Worm (Caenorhabditis elegans): ENCODE measurements around the gene str-140.

The str-140 gene

ce11 chrV:8044957-8045356 lies 22.7 kb downstream of the str-140 start:
- TF ChIP-seq elt-1 (tag; optimal IDR thresholded peaks at IDR 0.05) (peak; percentile 35), nhr-25 (tag; optimal IDR thresholded peaks at IDR 0.05) (peak; percentile 66), nhr-11 (tag; optimal IDR thresholded peaks at IDR 0.05) (no peak), nhr-23 (tag; optimal IDR thresholded peaks at IDR 0.05) (peak; percentile 45)

- TF ChIP-seq nhr-23 (tag; optimal IDR thresholded peaks at IDR 0.05) = peak; percentile 48
- TF ChIP-seq fkh-10 (GFP tag; optimal IDR thresholded peaks at IDR 0.05) = no peak
- TF ChIP-seq lin-15B (tag; optimal IDR thresholded peaks at IDR 0.05) = no peak
- peak; percentile 64 for TF ChIP-seq nhr-25 (tag; optimal IDR thresholded peaks at IDR 0.05)
- TF ChIP-seq nhr-12 (tag; optimal IDR thresholded peaks at IDR 0.05) = no peak
Observed at ce11 chrV:8043664-8044063, 24.0 kb downstream of the str-140 start.

- TF ChIP-seq nhr-23 (tag; optimal IDR thresholded peaks at IDR 0.05) = no peak
- TF ChIP-seq nhr-237 (tag; optimal IDR thresholded peaks at IDR 0.05) = no peak
- no peak for TF ChIP-seq egl-27 (tag; optimal IDR thresholded peaks at IDR 0.05)
- no peak for TF ChIP-seq nhr-12 (tag; optimal IDR thresholded peaks at IDR 0.05)
- TF ChIP-seq nhr-28 (tag; optimal IDR thresholded peaks at IDR 0.05) = no peak
- TF ChIP-seq jun-1 (tag; optimal IDR thresholded peaks at IDR 0.05) = no peak
- no peak for TF ChIP-seq elt-2 (tag; optimal IDR thresholded peaks at IDR 0.05)
- no peak for TF ChIP-seq ceh-82 (tag; optimal IDR thresholded peaks at IDR 0.05)
- TF ChIP-seq nhr-11 (tag; optimal IDR thresholded peaks at IDR 0.05) = no peak
- TF ChIP-seq zag-1 (tag; optimal IDR thresholded peaks at IDR 0.05) = no peak
- no peak for TF ChIP-seq R02D3.7 (tag; optimal IDR thresholded peaks at IDR 0.05)
- TF ChIP-seq fos-1 (tag; optimal IDR thresholded peaks at IDR 0.05) = no peak
- TF ChIP-seq ceh-28 (tag; optimal IDR thresholded peaks at IDR 0.05) = no peak
- TF ChIP-seq fkh-2 (tag; optimal IDR thresholded peaks at IDR 0.05) = no peak
- no peak for TF ChIP-seq snpc-4 (tag; optimal IDR thresholded peaks at IDR 0.05)
- TF ChIP-seq pha-4 (tag; optimal IDR thresholded peaks at IDR 0.05) = no peak
- TF ChIP-seq tbx-2 (tag; optimal IDR thresholded peaks at IDR 0.05) = no peak
- no peak for TF ChIP-seq ZK546.5 (tag; optimal IDR thresholded peaks at IDR 0.05)
- no peak for TF ChIP-seq lsy-12 (tag; optimal IDR thresholded peaks at IDR 0.05)
Observed at ce11 chrV:8041336-8041868, 26.3 kb downstream of the str-140 start.

- TF ChIP-seq elt-3 (tag; optimal IDR thresholded peaks at IDR 0.05) = peak in 1 of 3 experiments; percentile 13
- TF ChIP-seq ama-1 (optimal IDR thresholded peaks at IDR 0.05) = peak; percentile 84
- TF ChIP-seq lsy-12 (tag; optimal IDR thresholded peaks at IDR 0.05) = peak; percentile 25
- TF ChIP-seq jun-1 (tag; optimal IDR thresholded peaks at IDR 0.05) = no peak
- peak; percentile 94 for TF ChIP-seq nhr-43 (tag; optimal IDR thresholded peaks at IDR 0.05; ENCODE audit: poor library complexity, severe bottlenecking)
- TF ChIP-seq nhr-237 (tag; optimal IDR thresholded peaks at IDR 0.05) = no peak
- TF ChIP-seq nhr-23 (tag; optimal IDR thresholded peaks at IDR 0.05) = peak; percentile 95
- TF ChIP-seq tbx-2 (tag; optimal IDR thresholded peaks at IDR 0.05) = peak; percentile 4
- peak; percentile 64 for TF ChIP-seq nhr-25 (tag; optimal IDR thresholded peaks at IDR 0.05)
- peak; percentile 63 for TF ChIP-seq fos-1 (tag; optimal IDR thresholded peaks at IDR 0.05)
- TF ChIP-seq unc-39 (tag; optimal IDR thresholded peaks at IDR 0.05) = no peak
Observed at ce11 chrV:8040247-8041084, 27.2 kb downstream of the str-140 start.

ce11 chrV:8039606-8040005 lies 28.1 kb downstream of the str-140 start:
- TF ChIP-seq ama-1 (optimal IDR thresholded peaks at IDR 0.05) (peak; percentile 86), nhr-25 (tag; optimal IDR thresholded peaks at IDR 0.05) (peak; percentile 40), fkh-10 (GFP tag; optimal IDR thresholded peaks at IDR 0.05) (no peak)

ce11 chrV:8039085-8039525 lies 28.6 kb downstream of the str-140 start:
- TF ChIP-seq unc-62 (GFP tag; optimal IDR thresholded peaks at IDR 0.05) (no peak), elt-2 (tag; optimal IDR thresholded peaks at IDR 0.05) (no peak), nhr-25 (tag; optimal IDR thresholded peaks at IDR 0.05) (no peak), nhr-28 (tag; optimal IDR thresholded peaks at IDR 0.05) (peak; percentile 24), hmg-11 (tag; optimal IDR thresholded peaks at IDR 0.05) (no peak), fos-1 (tag; optimal IDR thresholded peaks at IDR 0.05) (peak; percentile 72), aly-2 (tag; optimal IDR thresholded peaks at IDR 0.05) (no peak), nhr-43 (tag; optimal IDR thresholded peaks at IDR 0.05; ENCODE audit: poor library complexity, severe bottlenecking) (peak; percentile 85), lin-39 (tag; optimal IDR thresholded peaks at IDR 0.05) (no peak), ztf-4 (tag; optimal IDR thresholded peaks at IDR 0.05) (no peak), fkh-2 (tag; optimal IDR thresholded peaks at IDR 0.05) (no peak), ama-1 (optimal IDR thresholded peaks at IDR 0.05) (no peak), ceh-9 (tag; optimal IDR thresholded peaks at IDR 0.05) (no peak), ztf-11 (tag; optimal IDR thresholded peaks at IDR 0.05) (no peak), egl-5 (tag; optimal IDR thresholded peaks at IDR 0.05) (no peak), elt-1 (tag; optimal IDR thresholded peaks at IDR 0.05) (no peak), egl-27 (tag; optimal IDR thresholded peaks at IDR 0.05) (no peak), mdl-1 (tag; optimal IDR thresholded peaks at IDR 0.05) (no peak), lsy-12 (tag; optimal IDR thresholded peaks at IDR 0.05) (peak; percentile 37), nhr-23 (tag; optimal IDR thresholded peaks at IDR 0.05) (peak; percentile 90), nhr-11 (tag; optimal IDR thresholded peaks at IDR 0.05) (no peak), pqm-1 (tag; optimal IDR thresholded peaks at IDR 0.05) (no peak), sea-2 (GFP tag; optimal IDR thresholded peaks at IDR 0.05) (no peak), elt-3 (tag; optimal IDR thresholded peaks at IDR 0.05) (peak in 1 of 3 experiments; percentile 4), R02D3.7 (tag; optimal IDR thresholded peaks at IDR 0.05) (no peak)

All from whole organism, L3 larva.